Worm (Caenorhabditis elegans) whole organism, L3 larva: ENCODE measurements around the gene C35B8.3.

Experiments used
- R02D3.7 ChIP-seq: fragments of 150-350 bp; optimal IDR thresholded peaks from 2 replicates; lab custom pipeline; 2014; ENCODE audit warnings: missing biosample characterization, missing genetic modification characterization
- ZK546.5 ChIP-seq: sonication (generic microtip); optimal IDR thresholded peaks from 2 replicates; lab custom pipeline; 2017; ENCODE audit warnings: missing biosample characterization, missing genetic modification characterization
- aly-2 ChIP-seq: fragments of 150-350 bp; optimal IDR thresholded peaks from 2 replicates; lab custom pipeline; 2014; ENCODE audit warnings: missing biosample characterization, missing genetic modification characterization
- ama-1 ChIP-seq: fragments of 150-350 bp; optimal IDR thresholded peaks from 2 replicates; lab custom pipeline; 2018
- ceh-16 ChIP-seq: sonication (generic microtip); optimal IDR thresholded peaks from 2 replicates; lab custom pipeline; 2017; ENCODE audit warnings: missing biosample characterization, missing genetic modification characterization
- ceh-28 ChIP-seq: fragments of 150-350 bp; optimal IDR thresholded peaks from 2 replicates; lab custom pipeline; 2014; ENCODE audit warnings: missing biosample characterization, missing genetic modification reagents, missing genetic modification characterization
- ceh-82 ChIP-seq: fragments of 150-350 bp; optimal IDR thresholded peaks from 2 replicates; lab custom pipeline; 2014; ENCODE audit warnings: missing biosample characterization, missing genetic modification characterization
- ceh-9 ChIP-seq: sonication (generic microtip); optimal IDR thresholded peaks from 2 replicates; lab custom pipeline; 2018; ENCODE audit warnings: missing biosample characterization, missing genetic modification characterization
- daf-12 ChIP-seq: fragments of 150-350 bp; optimal IDR thresholded peaks from 2 replicates; lab custom pipeline; 2014; ENCODE audit warnings: missing biosample characterization, missing genetic modification reagents, missing genetic modification characterization
- egl-27 ChIP-seq: sonication (generic microtip); optimal IDR thresholded peaks from 4 replicates; lab custom pipeline; 2017; ENCODE audit warnings: missing biosample characterization, missing genetic modification reagents, missing genetic modification characterization
- egl-5 ChIP-seq: fragments of 150-350 bp; optimal IDR thresholded peaks from 2 replicates; lab custom pipeline; 2017; ENCODE audit warnings: missing biosample characterization, missing genetic modification reagents, missing genetic modification characterization, inconsistent platforms
- elt-1 ChIP-seq: fragments of 150-350 bp; optimal IDR thresholded peaks from 2 replicates; lab custom pipeline; 2014; ENCODE audit warnings: missing biosample characterization, missing genetic modification characterization
- elt-2 ChIP-seq: sonication (generic microtip); optimal IDR thresholded peaks from 2 replicates; lab custom pipeline; 2016; ENCODE audit warnings: missing genetic modification reagents, mild to moderate bottlenecking, missing genetic modification characterization, missing compliant biosample characterization
- elt-3 ChIP-seq, 3 experiments: fragments of 150-350 bp in 1 of 3; sonication (generic microtip) in 2 of 3; optimal IDR thresholded peaks; 2 replicates in 2 of 3; 4 replicates in 1 of 3; lab custom pipeline; 2014 to 2017; ENCODE audit warnings: missing biosample characterization in 3 of 3, missing genetic modification characterization in 3 of 3
- eor-1 ChIP-seq, 2 experiments: fragments of 150-350 bp; optimal IDR thresholded peaks; 2 replicates each; lab custom pipeline; 2014 to 2018; ENCODE audit warnings: missing biosample characterization in 2 of 2, missing genetic modification characterization in 2 of 2
- fkh-10 ChIP-seq: sonication (generic microtip); optimal IDR thresholded peaks from 2 replicates; lab custom pipeline; 2017; ENCODE audit warnings: missing biosample characterization, missing genetic modification reagents, missing genetic modification characterization
- fkh-2 ChIP-seq: fragments of 150-350 bp; optimal IDR thresholded peaks from 2 replicates; lab custom pipeline; 2014; ENCODE audit warnings: missing biosample characterization, missing genetic modification reagents, missing genetic modification characterization
- fos-1 ChIP-seq: fragments of 150-350 bp; optimal IDR thresholded peaks from 2 replicates; lab custom pipeline; 2014; ENCODE audit warnings: missing biosample characterization, missing genetic modification characterization
- hmg-11 ChIP-seq: sonication (generic microtip); optimal IDR thresholded peaks from 2 replicates; lab custom pipeline; 2016; ENCODE audit warnings: missing genetic modification characterization, missing compliant biosample characterization
- jun-1 ChIP-seq: fragments of 150-350 bp; optimal IDR thresholded peaks from 2 replicates; lab custom pipeline; 2014; ENCODE audit warnings: missing biosample characterization, missing genetic modification reagents, missing genetic modification characterization
- lin-15B ChIP-seq: fragments of 150-350 bp; optimal IDR thresholded peaks from 2 replicates; lab custom pipeline; 2014; ENCODE audit warnings: missing biosample characterization, missing genetic modification characterization
- lin-39 ChIP-seq: fragments of 150-350 bp; optimal IDR thresholded peaks from 2 replicates; lab custom pipeline; 2018; ENCODE audit warnings: missing biosample characterization, missing genetic modification reagents, missing genetic modification characterization
- lsy-12 ChIP-seq: sonication (generic microtip); optimal IDR thresholded peaks from 2 replicates; lab custom pipeline; 2016; ENCODE audit warnings: mild to moderate bottlenecking, missing genetic modification characterization, missing compliant biosample characterization
- mdl-1 ChIP-seq: fragments of 150-350 bp; optimal IDR thresholded peaks from 2 replicates; lab custom pipeline; 2014; ENCODE audit warnings: missing biosample characterization, missing genetic modification characterization
- mml-1 ChIP-seq: fragments of 150-350 bp; sonication (generic microtip); optimal IDR thresholded peaks from 3 replicates; lab custom pipeline; 2014; ENCODE audit warnings: missing biosample characterization, missing genetic modification characterization
- nfya-1 ChIP-seq: sonication (generic microtip); optimal IDR thresholded peaks from 2 replicates; lab custom pipeline; 2017; ENCODE audit warnings: missing genetic modification characterization, mild to moderate bottlenecking, missing compliant biosample characterization, antibody characterized with exemption, moderate library complexity; ENCODE audit not compliant: insufficient read depth
- nhr-11 ChIP-seq: fragments of 150-350 bp; optimal IDR thresholded peaks from 2 replicates; lab custom pipeline; 2014; ENCODE audit warnings: missing biosample characterization, missing genetic modification characterization
- nhr-12 ChIP-seq: fragments of 150-350 bp; optimal IDR thresholded peaks from 2 replicates; lab custom pipeline; 2014; ENCODE audit warnings: missing biosample characterization, missing genetic modification characterization
- nhr-23 ChIP-seq: fragments of 150-350 bp; optimal IDR thresholded peaks from 2 replicates; lab custom pipeline; 2014; ENCODE audit warnings: missing biosample characterization, missing genetic modification reagents, missing genetic modification characterization
- nhr-25 ChIP-seq: sonication (generic microtip); optimal IDR thresholded peaks from 2 replicates; lab custom pipeline; 2017; ENCODE audit warnings: missing biosample characterization, missing genetic modification characterization
- nhr-28 ChIP-seq: fragments of 150-350 bp; optimal IDR thresholded peaks from 2 replicates; lab custom pipeline; 2014; ENCODE audit warnings: missing biosample characterization, missing genetic modification characterization
- nhr-43 ChIP-seq: sonication (generic microtip); optimal IDR thresholded peaks from 2 replicates; lab custom pipeline; 2016; ENCODE audit warnings: mild to moderate bottlenecking, missing genetic modification characterization, missing compliant biosample characterization; ENCODE audit not compliant: poor library complexity, severe bottlenecking
- nhr-67 ChIP-seq: fragments of 150-350 bp; optimal IDR thresholded peaks from 2 replicates; lab custom pipeline; 2014; ENCODE audit warnings: missing biosample characterization, missing genetic modification characterization
- nhr-76 ChIP-seq: fragments of 150-350 bp; sonication (generic microtip); optimal IDR thresholded peaks from 5 replicates; lab custom pipeline; 2014; ENCODE audit warnings: missing biosample characterization, missing genetic modification characterization
- nhr-77 ChIP-seq: fragments of 150-350 bp; optimal IDR thresholded peaks from 2 replicates; lab custom pipeline; 2014; ENCODE audit warnings: missing biosample characterization, missing genetic modification characterization
- pha-4 ChIP-seq: fragments of 150-350 bp; optimal IDR thresholded peaks from 2 replicates; lab custom pipeline; 2014; ENCODE audit warnings: missing biosample characterization, missing genetic modification reagents, missing genetic modification characterization
- pqm-1 ChIP-seq: fragments of 150-350 bp; optimal IDR thresholded peaks from 2 replicates; lab custom pipeline; 2017; ENCODE audit warnings: missing biosample characterization, missing genetic modification characterization, inconsistent platforms
- sea-2 ChIP-seq: fragments of 150-350 bp; sonication (generic microtip); optimal IDR thresholded peaks from 4 replicates; lab custom pipeline; 2014; ENCODE audit warnings: missing biosample characterization, missing genetic modification reagents, missing genetic modification characterization
- skn-1 ChIP-seq: fragments of 150-350 bp; optimal IDR thresholded peaks from 2 replicates; lab custom pipeline; 2014; ENCODE audit warnings: missing biosample characterization, missing genetic modification characterization
- snpc-4 ChIP-seq: fragments of 150-350 bp; optimal IDR thresholded peaks from 2 replicates; lab custom pipeline; 2014; ENCODE audit warnings: missing biosample characterization, missing genetic modification characterization
- tbx-2 ChIP-seq: sonication (generic microtip); optimal IDR thresholded peaks from 2 replicates; lab custom pipeline; 2016; ENCODE audit warnings: mild to moderate bottlenecking, missing genetic modification characterization, missing compliant biosample characterization
- unc-39 ChIP-seq: sonication (generic microtip); optimal IDR thresholded peaks from 4 replicates; lab custom pipeline; 2017; ENCODE audit warnings: missing biosample characterization, missing genetic modification characterization
- unc-62 ChIP-seq: fragments of 150-350 bp; sonication (generic microtip); optimal IDR thresholded peaks from 4 replicates; lab custom pipeline; 2014; ENCODE audit warnings: missing biosample characterization, missing genetic modification reagents, missing genetic modification characterization
- zag-1 ChIP-seq: fragments of 150-350 bp; optimal IDR thresholded peaks from 2 replicates; lab custom pipeline; 2014; ENCODE audit warnings: missing biosample characterization, missing genetic modification characterization
- ztf-11 ChIP-seq: fragments of 150-350 bp; optimal IDR thresholded peaks from 2 replicates; lab custom pipeline; 2014; ENCODE audit warnings: missing biosample characterization, missing genetic modification characterization
- ztf-4 ChIP-seq: fragments of 150-350 bp; optimal IDR thresholded peaks from 2 replicates; lab custom pipeline; 2014; ENCODE audit warnings: missing biosample characterization, missing genetic modification characterization

C35B8.3 gene

DNA sequence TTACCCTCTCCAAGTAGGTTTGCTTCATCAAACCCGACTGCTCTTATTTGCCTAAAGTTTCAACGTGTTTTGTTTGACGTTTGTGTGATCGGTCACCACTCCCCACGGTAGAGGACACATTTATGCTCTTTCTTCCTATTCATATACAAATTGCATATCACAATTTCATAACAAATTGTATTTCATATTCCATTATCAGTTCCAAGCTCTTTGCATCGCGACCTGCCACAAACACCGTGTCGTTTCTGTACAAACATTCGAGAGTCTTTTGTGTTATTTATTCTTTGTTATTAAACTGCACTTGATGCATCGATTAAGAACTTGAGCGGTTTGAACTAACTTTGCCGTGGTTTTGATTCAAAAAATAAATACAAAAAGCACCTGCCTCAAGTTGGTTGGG, 3.6 kb upstream of the C35B8.3 start:
- no peak for TF ChIP-seq nhr-67
- no peak for TF ChIP-seq ceh-28 (tag; lab: Kevin White, UChicago)
- TF ChIP-seq pha-4 (tag; lab: Kevin White, UChicago) = peak; percentile 47
- no peak for TF ChIP-seq hmg-11 (tag; lab: Kevin White, UChicago)
- no peak for TF ChIP-seq nhr-76 (tag; lab: Kevin White, UChicago)
- no peak for TF ChIP-seq elt-1 (tag; lab: Kevin White, UChicago)
- no peak for TF ChIP-seq egl-5 (tag; lab: Kevin White, UChicago)
- TF ChIP-seq mdl-1 (tag; lab: Kevin White, UChicago) = no peak
- TF ChIP-seq ztf-4 = no peak
- no peak for TF ChIP-seq ceh-9 (tag; lab: Kevin White, UChicago)
- no peak for TF ChIP-seq nhr-28 (tag; lab: Kevin White, UChicago)
- TF ChIP-seq fkh-10 (GFP tag; lab: Kevin White, UChicago) = no peak
- no peak for TF ChIP-seq ceh-82
- TF ChIP-seq egl-27 = no peak
- TF ChIP-seq lin-15B (tag; lab: Kevin White, UChicago) = no peak
- TF ChIP-seq ztf-11 = no peak
- no peak for TF ChIP-seq aly-2 (tag; lab: Kevin White, UChicago)
- TF ChIP-seq elt-2 (tag; lab: Kevin White, UChicago) = peak; percentile 71
- TF ChIP-seq unc-39 (tag; lab: Kevin White, UChicago) = no peak
- peak; percentile 59 for TF ChIP-seq pqm-1
- TF ChIP-seq mml-1 (tag; lab: Kevin White, UChicago) = no peak
- TF ChIP-seq elt-3 (tag; optimal IDR thresholded peaks at IDR 0.05; lab: Kevin White, UChicago) = no peak
- no peak for TF ChIP-seq nhr-11
- TF ChIP-seq nhr-43 (tag; lab: Kevin White, UChicago) = no peak
- no peak for TF ChIP-seq ZK546.5 (tag; lab: Kevin White, UChicago)
- no peak for TF ChIP-seq nhr-77 (tag; lab: Kevin White, UChicago)

DNA sequence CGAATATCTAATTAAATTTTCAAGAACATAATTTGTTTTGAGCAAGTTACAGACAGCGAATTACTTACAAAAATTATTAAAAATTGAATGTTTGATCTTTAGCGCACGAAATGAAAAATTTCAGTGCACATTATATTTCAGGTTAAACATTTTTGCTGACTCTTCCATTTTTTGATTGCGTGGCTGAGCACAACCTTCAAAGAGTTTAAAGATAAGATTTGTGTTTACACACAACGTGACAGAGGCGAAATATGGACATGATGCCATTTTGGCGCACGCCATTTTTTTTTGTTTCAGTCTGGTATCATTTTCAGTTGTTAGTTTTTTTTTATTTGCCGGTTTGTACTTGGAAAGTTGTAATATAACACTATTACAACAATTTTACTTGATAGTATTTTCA, 1.0 kb upstream of the C35B8.3 start:
- TF ChIP-seq elt-2 (tag; lab: Kevin White, UChicago) (peak; percentile 79), pha-4 (tag; lab: Kevin White, UChicago) (peak; percentile 23), nhr-11 (no peak), ceh-82 (no peak), nhr-28 (tag; lab: Kevin White, UChicago) (no peak), pqm-1 (peak; percentile 61)
- TF ChIP-seq, all 47 proteins: peak for 3

DNA sequence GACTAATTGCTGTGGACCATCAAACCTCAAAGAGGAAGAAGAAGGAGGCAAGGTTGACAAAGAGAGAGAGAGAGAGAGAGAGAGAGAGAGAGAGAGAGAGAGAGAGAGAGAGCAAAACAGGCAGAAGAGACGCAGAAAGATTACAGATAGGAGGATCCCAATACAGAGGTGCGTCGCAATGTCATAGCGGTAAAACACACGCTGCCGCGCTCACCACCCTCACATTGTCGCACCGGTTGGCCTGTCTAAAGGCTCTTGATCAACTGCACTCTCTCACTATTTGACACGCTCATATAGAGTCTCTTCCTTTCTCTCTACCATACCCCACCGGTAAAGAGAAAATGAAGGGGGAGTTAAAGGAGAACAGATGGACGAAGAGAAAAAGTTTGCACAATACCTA, 11.6 kb downstream of the C35B8.3 start:
- TF ChIP-seq nhr-43 (tag; lab: Kevin White, UChicago) = peak; percentile 20
- no peak for TF ChIP-seq ceh-9 (tag; lab: Kevin White, UChicago)
- TF ChIP-seq lin-39 (tag; lab: Kevin White, UChicago) = no peak
- TF ChIP-seq elt-1 (tag; lab: Kevin White, UChicago) = peak; percentile 1
- TF ChIP-seq nhr-77 (tag; lab: Kevin White, UChicago) = no peak
- TF ChIP-seq skn-1 (tag; lab: Kevin White, UChicago) = no peak
- TF ChIP-seq aly-2 (tag; lab: Kevin White, UChicago) = no peak
- TF ChIP-seq nhr-25 = peak; percentile 68
- TF ChIP-seq lin-15B (tag; lab: Kevin White, UChicago) = no peak
- TF ChIP-seq snpc-4 (tag; lab: Kevin White, UChicago) = no peak
- TF ChIP-seq fos-1 (tag; lab: Kevin White, UChicago) = no peak
- no peak for TF ChIP-seq ceh-82
- no peak for TF ChIP-seq egl-5 (tag; lab: Kevin White, UChicago)
- peak; percentile 11 for TF ChIP-seq nhr-23 (tag; lab: Kevin White, UChicago)
- TF ChIP-seq ceh-16 (tag; lab: Kevin White, UChicago) = no peak
- peak; percentile 53 for TF ChIP-seq egl-27
- TF ChIP-seq fkh-10 (GFP tag; lab: Kevin White, UChicago) = no peak
- no peak for TF ChIP-seq nhr-12
- TF ChIP-seq mdl-1 (tag; lab: Kevin White, UChicago) = no peak
- TF ChIP-seq daf-12 (tag; lab: Kevin White, UChicago) = no peak
- no peak for TF ChIP-seq unc-62 (GFP tag; lab: Kevin White, UChicago)
- TF ChIP-seq nhr-76 (tag; lab: Kevin White, UChicago) = no peak
- TF ChIP-seq jun-1 (tag; lab: Kevin White, UChicago) = peak; percentile 14
- TF ChIP-seq nhr-67 = no peak
- TF ChIP-seq elt-3 (tag; optimal IDR thresholded peaks at IDR 0.05; lab: Kevin White, UChicago) = no peak
- no peak for TF ChIP-seq nfya-1 (tag; lab: Kevin White, UChicago)
- no peak for TF ChIP-seq sea-2 (GFP tag; lab: Kevin White, UChicago)
- TF ChIP-seq nhr-11 = no peak
- TF ChIP-seq eor-1 (tag; optimal IDR thresholded peaks at IDR 0.05; lab: Kevin White, UChicago) = no peak
- TF ChIP-seq R02D3.7 = no peak
- TF ChIP-seq ztf-11 = no peak
- TF ChIP-seq unc-39 (tag; lab: Kevin White, UChicago) = no peak
- TF ChIP-seq zag-1 = no peak
- TF ChIP-seq pqm-1 = peak; percentile 45
- no peak for TF ChIP-seq ama-1 (lab: Kevin White, UChicago)
- TF ChIP-seq ceh-28 (tag; lab: Kevin White, UChicago) = no peak
- no peak for TF ChIP-seq nhr-28 (tag; lab: Kevin White, UChicago)
- no peak for TF ChIP-seq ztf-4
- TF ChIP-seq tbx-2 (tag; lab: Kevin White, UChicago) = no peak
- TF ChIP-seq fkh-2 (tag; lab: Kevin White, UChicago) = no peak
- TF ChIP-seq hmg-11 (tag; lab: Kevin White, UChicago) = peak; percentile 19
- TF ChIP-seq ZK546.5 (tag; lab: Kevin White, UChicago) = no peak
- TF ChIP-seq pha-4 (tag; lab: Kevin White, UChicago) = peak; percentile 69
- TF ChIP-seq elt-2 (tag; lab: Kevin White, UChicago) = peak; percentile 60
- peak; percentile 15 for TF ChIP-seq lsy-12 (tag; lab: Kevin White, UChicago)
